Fruit fly (Drosophila melanogaster): Measurements from ENCODE around the gene FarO.

Gene FarO

DNA sequence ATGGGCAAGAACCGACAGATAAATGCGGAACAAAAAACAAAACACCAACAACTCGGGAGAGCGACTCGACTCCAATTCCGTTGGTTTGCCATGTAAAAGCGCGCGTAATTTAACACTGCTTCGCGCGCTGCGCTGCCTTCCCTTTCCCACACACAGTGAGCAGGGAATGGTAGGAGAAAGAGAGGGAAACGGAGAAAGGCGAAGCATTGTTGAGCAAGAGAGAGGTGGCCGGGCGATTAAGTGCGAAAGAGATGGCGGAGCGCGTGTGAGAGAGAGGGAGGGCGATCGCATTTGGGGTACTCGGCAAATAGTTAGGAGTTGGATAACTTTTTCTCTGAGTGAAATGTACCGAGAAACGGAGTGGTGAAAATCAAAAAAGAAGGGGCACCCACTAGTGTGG, 47.8 kb downstream of the FarO start (continued):
- TF ChIP-seq CG5953 (GFP tag; IDR thresholded peaks at IDR 0.05) (no peak), Six4 (GFP tag; optimal IDR thresholded peaks at IDR 0.05) (peak; percentile 43), cg (GFP tag; optimal IDR thresholded peaks at IDR 0.05) (peak; percentile 59), crc (GFP tag; optimal IDR thresholded peaks at IDR 0.05) (no peak), CG5245 (GFP tag; optimal IDR thresholded peaks at IDR 0.05) (no peak), Myb (GFP tag; optimal IDR thresholded peaks at IDR 0.05) (no peak), CG8944 (GFP tag; optimal IDR thresholded peaks at IDR 0.05) (no peak), CG18262 (tag; optimal IDR thresholded peaks at IDR 0.05) (peak; percentile 3), ase (GFP tag; IDR thresholded peaks at IDR 0.05) (no peak), CG1233 (GFP tag; optimal IDR thresholded peaks at IDR 0.05) (no peak), BEAF-32 (GFP tag; optimal IDR thresholded peaks at IDR 0.05) (no peak), CG10654 (GFP tag; optimal IDR thresholded peaks at IDR 0.05) (no peak), hbn (GFP tag; IDR thresholded peaks at IDR 0.05; ENCODE audit: partially characterized antibody) (no peak), gsb (GFP tag; IDR thresholded peaks at IDR 0.05) (no peak), phol (tag; optimal IDR thresholded peaks at IDR 0.05) (no peak), fru (optimal IDR thresholded peaks at IDR 0.05) (no peak), CG8290 (GFP tag; optimal IDR thresholded peaks at IDR 0.05) (peak; percentile 74), CG8290 (tag; optimal IDR thresholded peaks at IDR 0.05) (peak; percentile 80 to 87), oc (tag; optimal IDR thresholded peaks at IDR 0.05) (peak; percentile 74), CG9876 (GFP tag; optimal IDR thresholded peaks at IDR 0.05) (no peak), CG15479 (GFP tag; optimal IDR thresholded peaks at IDR 0.05) (peak; percentile 50), Trl (optimal IDR thresholded peaks at IDR 0.05) (peak; percentile 54 to 70), Trl (GFP tag; optimal IDR thresholded peaks at IDR 0.05) (peak; percentile 45), Stat92E (GFP tag; optimal IDR thresholded peaks at IDR 0.05) (peak in 1 of 3 experiments; percentile 2), CG1832 (GFP tag; optimal IDR thresholded peaks at IDR 0.05) (peak; percentile 96), CG2712 (tag; optimal IDR thresholded peaks at IDR 0.05) (peak; percentile 30), dpn (GFP tag; optimal IDR thresholded peaks at IDR 0.05) (no peak), Opbp (GFP tag; IDR thresholded peaks at IDR 0.05; ENCODE audit: partially characterized antibody) (0 out of 3 replicates have a peak, but pooled peaks have one; percentile 42), chn (GFP tag; optimal IDR thresholded peaks at IDR 0.05) (peak; percentile 27), wek (GFP tag; optimal IDR thresholded peaks at IDR 0.05) (peak; percentile 100), Hmx (GFP tag; optimal IDR thresholded peaks at IDR 0.05) (no peak), row (GFP tag; IDR thresholded peaks at IDR 0.05) (peak; percentile 64), CG4854 (GFP tag; optimal IDR thresholded peaks at IDR 0.05) (no peak), CG9797 (GFP tag; optimal IDR thresholded peaks at IDR 0.05) (no peak), gcm2 (GFP tag; optimal IDR thresholded peaks at IDR 0.05) (no peak), CG31365 (tag; optimal IDR thresholded peaks at IDR 0.05) (peak; percentile 70), CG3281 (GFP tag; optimal IDR thresholded peaks at IDR 0.05) (no peak), Mad (GFP tag; optimal IDR thresholded peaks at IDR 0.05) (no peak), ap (GFP tag; IDR thresholded peaks at IDR 0.05) (no peak), Xrp1 (GFP tag; IDR thresholded peaks at IDR 0.05) (0 out of 2 replicates have a peak, but pooled peaks have one; percentile 8), CG10321 (GFP tag; IDR thresholded peaks at IDR 0.05) (peak; percentile 89), tx (GFP tag; optimal IDR thresholded peaks at IDR 0.05) (no peak), CG12391 (tag; optimal IDR thresholded peaks at IDR 0.05) (no peak), slou (GFP tag; optimal IDR thresholded peaks at IDR 0.05) (no peak), Mrtf (GFP tag; IDR thresholded peaks at IDR 0.05) (no peak), CG9609 (GFP tag; optimal IDR thresholded peaks at IDR 0.05) (no peak), Dfd (GFP tag; optimal IDR thresholded peaks at IDR 0.05) (no peak), CG3163 (GFP tag; optimal IDR thresholded peaks at IDR 0.05) (peak; percentile 46), NFAT (GFP tag; IDR thresholded peaks at IDR 0.05) (no peak), Bteb2 (GFP tag; optimal IDR thresholded peaks at IDR 0.05) (no peak), CG14965 (GFP tag; optimal IDR thresholded peaks at IDR 0.05; ENCODE audit: borderline replicate concordance) (no peak), fd102C (GFP tag; optimal IDR thresholded peaks at IDR 0.05) (no peak), crol (GFP tag; IDR thresholded peaks at IDR 0.05) (peak; percentile 97)
